Fruit fly (Drosophila melanogaster) whole organism, embryonic: Measurements from ENCODE around the gene Sbp2.

Source experiments
- Bgb ChIP-seq: fragments of 200-800 bp; sonication (Bioruptor generic); IDR thresholded peaks from 2 replicates; pipeline ENCODE4 v1.3.6; 2022; ENCODE audit warnings: missing biosample characterization, missing genetic modification characterization; ENCODE audit not compliant: partially characterized antibody
- CG10209 ChIP-seq: fragments of 200-800 bp; sonication (Bioruptor generic); optimal IDR thresholded peaks from 3 replicates; lab custom pipeline; 2017; ENCODE audit warnings: missing biosample characterization, mild to moderate bottlenecking, missing genetic modification characterization, missing genetic modification reagents
- CG10654 ChIP-seq: fragments of 200-800 bp; sonication (Bioruptor generic); optimal IDR thresholded peaks from 2 replicates; lab custom pipeline; 2016; ENCODE audit warnings: missing biosample characterization, missing genetic modification characterization
- CG12155 ChIP-seq: fragments of 200-800 bp; sonication (Bioruptor generic); optimal IDR thresholded peaks from 3 replicates; lab custom pipeline; 2016; ENCODE audit warnings: missing biosample characterization, missing genetic modification characterization
- CG12744 ChIP-seq: fragments of 200-800 bp; sonication (Bioruptor generic); optimal IDR thresholded peaks from 2 replicates; lab custom pipeline; 2016; ENCODE audit warnings: missing biosample characterization, missing genetic modification characterization
- CG12942 ChIP-seq: fragments of 200-800 bp; sonication (Bioruptor generic); optimal IDR thresholded peaks from 3 replicates; lab custom pipeline; 2016; ENCODE audit warnings: missing biosample characterization, missing genetic modification characterization
- CG14860 ChIP-seq: fragments of 200-800 bp; sonication (Bioruptor generic); IDR thresholded peaks from 3 replicates; pipeline ENCODE4 v1.3.6; 2022; ENCODE audit warnings: missing biosample characterization, missing genetic modification characterization; ENCODE audit not compliant: partially characterized antibody
- CG15011 ChIP-seq: fragments of 200-800 bp; sonication (Bioruptor generic); optimal IDR thresholded peaks from 3 replicates; lab custom pipeline; 2018; ENCODE audit warnings: missing biosample characterization, mild to moderate bottlenecking, missing genetic modification characterization
- CG15479 ChIP-seq: fragments of 200-800 bp; sonication (Bioruptor generic); optimal IDR thresholded peaks from 3 replicates; lab custom pipeline; 2019; ENCODE audit warnings: missing biosample characterization, mild to moderate bottlenecking, missing genetic modification characterization, moderate library complexity
- CG16813 ChIP-seq: fragments of 200-800 bp; sonication (Bioruptor generic); IDR thresholded peaks from 3 replicates; pipeline ENCODE4 v1.3.6; 2022; ENCODE audit warnings: missing biosample characterization, missing genetic modification characterization; ENCODE audit not compliant: partially characterized antibody
- CG17359 ChIP-seq: fragments of 200-800 bp; sonication (Bioruptor generic); optimal IDR thresholded peaks from 3 replicates; lab custom pipeline; 2018; ENCODE audit warnings: missing biosample characterization, mild to moderate bottlenecking, missing genetic modification characterization, moderate library complexity
- CG18011 ChIP-seq: fragments of 200-800 bp; sonication (Bioruptor generic); optimal IDR thresholded peaks from 2 replicates; lab custom pipeline; 2017; ENCODE audit warnings: missing biosample characterization, missing genetic modification characterization, mild to moderate bottlenecking, moderate library complexity, missing genotype
- CG18599 ChIP-seq: fragments of 200-800 bp; sonication (Bioruptor generic); optimal IDR thresholded peaks from 3 replicates; lab custom pipeline; 2017; ENCODE audit warnings: missing biosample characterization, missing genetic modification characterization, mild to moderate bottlenecking, moderate library complexity, missing genetic modification reagents
- CG2116 ChIP-seq: fragments of 200-800 bp; sonication (Bioruptor generic); optimal IDR thresholded peaks from 3 replicates; lab custom pipeline; 2018; ENCODE audit warnings: missing biosample characterization, mild to moderate bottlenecking, missing genetic modification characterization
- CG2202 ChIP-seq: fragments of 200-800 bp; sonication (Bioruptor generic); optimal IDR thresholded peaks from 2 replicates; lab custom pipeline; 2018; ENCODE audit warnings: missing biosample characterization, mild to moderate bottlenecking, missing genetic modification characterization
- CG42726 ChIP-seq: fragments of 200-800 bp; sonication (Bioruptor generic); IDR thresholded peaks from 2 replicates; pipeline ENCODE4 v1.3.6; 2022; ENCODE audit warnings: missing biosample characterization, missing genetic modification characterization; ENCODE audit not compliant: partially characterized antibody
- CG4404 ChIP-seq: fragments of 200-800 bp; sonication (Bioruptor generic); IDR thresholded peaks from 2 replicates; pipeline ENCODE4 v1.3.6; 2022; ENCODE audit warnings: missing biosample characterization, missing genetic modification characterization
- CG4707 ChIP-seq: fragments of 200-800 bp; sonication (Bioruptor generic); optimal IDR thresholded peaks from 2 replicates; lab custom pipeline; 2018; ENCODE audit warnings: missing biosample characterization, mild to moderate bottlenecking, missing genetic modification characterization, moderate library complexity
- CG5180 ChIP-seq: fragments of 200-800 bp; sonication (Bioruptor generic); optimal IDR thresholded peaks from 3 replicates; lab custom pipeline; 2017; ENCODE audit warnings: missing biosample characterization, missing genetic modification characterization, mild to moderate bottlenecking, moderate library complexity, missing genetic modification reagents
- CG7271 ChIP-seq: fragments of 200-800 bp; sonication (Bioruptor generic); optimal IDR thresholded peaks from 2 replicates; lab custom pipeline; 2018; ENCODE audit warnings: missing biosample characterization, mild to moderate bottlenecking, missing genetic modification characterization, moderate library complexity
- CG7786 ChIP-seq: fragments of 200-800 bp; sonication (Bioruptor generic); optimal IDR thresholded peaks from 2 replicates; lab custom pipeline; 2016; ENCODE audit warnings: missing biosample characterization, missing genetic modification characterization
- CG8089 ChIP-seq: fragments of 200-800 bp; sonication (Bioruptor generic); optimal IDR thresholded peaks from 3 replicates; lab custom pipeline; 2016; ENCODE audit warnings: missing biosample characterization, missing genetic modification characterization
- CG8944 ChIP-seq: fragments of 200-800 bp; sonication (Bioruptor generic); optimal IDR thresholded peaks from 3 replicates; lab custom pipeline; 2016; ENCODE audit warnings: missing biosample characterization, missing genetic modification characterization
- Dek ChIP-seq: fragments of 200-800 bp; sonication (Bioruptor generic); optimal IDR thresholded peaks from 3 replicates; lab custom pipeline; 2019; ENCODE audit warnings: missing biosample characterization, mild to moderate bottlenecking, missing genetic modification characterization, moderate library complexity
- Dip3 ChIP-seq: fragments of 200-800 bp; sonication (Bioruptor generic); optimal IDR thresholded peaks from 3 replicates; lab custom pipeline; 2016; ENCODE audit warnings: missing biosample characterization, missing genetic modification characterization
- ERR ChIP-seq: fragments of 200-800 bp; sonication (Bioruptor generic); optimal IDR thresholded peaks from 2 replicates; lab custom pipeline; 2016; ENCODE audit warnings: missing biosample characterization, missing genetic modification characterization
- Hr3 ChIP-seq: fragments of 200-800 bp; sonication (Bioruptor generic); optimal IDR thresholded peaks from 3 replicates; lab custom pipeline; 2016; ENCODE audit warnings: missing biosample characterization, missing genetic modification characterization
- MTF-1 ChIP-seq: fragments of 200-800 bp; sonication (Bioruptor generic); optimal IDR thresholded peaks from 2 replicates; lab custom pipeline; 2018; ENCODE audit warnings: missing biosample characterization, mild to moderate bottlenecking, missing genetic modification characterization, borderline replicate concordance
- Med ChIP-seq: fragments of 200-800 bp; sonication (Bioruptor generic); peaks from one replicate; lab custom pipeline; 2016; ENCODE audit warnings: missing biosample characterization, missing genetic modification characterization, mild to moderate bottlenecking, inconsistent platforms, moderate library complexity
- NC2β ChIP-seq: fragments of 200-800 bp; sonication (Bioruptor generic); optimal IDR thresholded peaks from 2 replicates; lab custom pipeline; 2016; ENCODE audit warnings: missing biosample characterization, missing genetic modification characterization
- Nf-YA ChIP-seq: fragments of 200-800 bp; sonication (Bioruptor generic); IDR thresholded peaks from 2 replicates; pipeline ENCODE4 v1.3.6; 2022; ENCODE audit warnings: missing biosample characterization, missing genetic modification characterization
- Ptx1 ChIP-seq: fragments of 200-800 bp; sonication (Bioruptor generic); IDR thresholded peaks from 2 replicates; pipeline ENCODE4 v1.3.6; 2022; ENCODE audit warnings: missing biosample characterization, missing genetic modification characterization
- Ssrp ChIP-seq: fragments of 200-800 bp; sonication (Bioruptor generic); optimal IDR thresholded peaks from 2 replicates; lab custom pipeline; 2018; ENCODE audit warnings: missing biosample characterization, mild to moderate bottlenecking, missing genetic modification characterization, moderate library complexity
- ac ChIP-seq: fragments of 200-800 bp; sonication (Bioruptor generic); optimal IDR thresholded peaks from 3 replicates; lab custom pipeline; 2017; ENCODE audit warnings: missing biosample characterization, mild to moderate bottlenecking, missing genetic modification characterization
- ase ChIP-seq: fragments of 200-800 bp; sonication (Bioruptor generic); IDR thresholded peaks from 3 replicates; pipeline ENCODE4 v1.3.6; 2022; ENCODE audit warnings: missing biosample characterization, missing genetic modification characterization
- crc ChIP-seq: fragments of 200-800 bp; sonication (Bioruptor generic); optimal IDR thresholded peaks from 2 replicates; lab custom pipeline; 2016; ENCODE audit warnings: missing biosample characterization, missing genetic modification characterization
- disco-r ChIP-seq: fragments of 200-800 bp; sonication (Bioruptor generic); optimal IDR thresholded peaks from 2 replicates; lab custom pipeline; 2016; ENCODE audit warnings: missing biosample characterization, missing genetic modification characterization
- jing ChIP-seq: fragments of 200-800 bp; sonication (Bioruptor generic); optimal IDR thresholded peaks from 2 replicates; lab custom pipeline; 2018; ENCODE audit warnings: missing biosample characterization, mild to moderate bottlenecking, missing genetic modification characterization
- kay ChIP-seq: fragments of 200-800 bp; sonication (Bioruptor generic); optimal IDR thresholded peaks from 2 replicates; lab custom pipeline; 2016; ENCODE audit warnings: missing biosample characterization, missing genetic modification characterization
- nau ChIP-seq: fragments of 200-800 bp; sonication (Bioruptor generic); optimal IDR thresholded peaks from 3 replicates; lab custom pipeline; 2017; ENCODE audit warnings: missing biosample characterization, mild to moderate bottlenecking, missing genetic modification characterization, missing genetic modification reagents
- p53 ChIP-seq: fragments of 200-800 bp; sonication (Bioruptor generic); optimal IDR thresholded peaks from 2 replicates; lab custom pipeline; 2016; ENCODE audit warnings: missing biosample characterization, missing genetic modification characterization
- prd ChIP-seq, 3 experiments: fragments of >200 bp in 2 of 3; fragments of 200-800 bp in 1 of 3; sonication (Bioruptor generic) in 1 of 3; optimal IDR thresholded peaks in 2 of 3; IDR thresholded peaks in 1 of 3; 2 replicates in 2 of 3; 3 replicates in 1 of 3; pipeline versions ENCODE4 v1.3.6 to Lab custom; 2017 to 2022; ENCODE audit warnings: missing biosample characterization in 1 of 3, missing genetic modification characterization in 1 of 3
- sd ChIP-seq: fragments of 200-800 bp; sonication (Bioruptor generic); optimal IDR thresholded peaks from 3 replicates; lab custom pipeline; 2018; ENCODE audit warnings: missing biosample characterization, mild to moderate bottlenecking, missing genetic modification characterization, moderate library complexity
- sisA ChIP-seq: fragments of 200-800 bp; sonication (Bioruptor generic); IDR thresholded peaks from 2 replicates; pipeline ENCODE4 v1.3.6; 2022; ENCODE audit warnings: missing biosample characterization, missing genetic modification characterization
- slbo ChIP-seq: fragments of 200-800 bp; sonication (Bioruptor generic); IDR thresholded peaks from 2 replicates; pipeline ENCODE4 v1.3.6; 2022; ENCODE audit warnings: missing biosample characterization, missing genetic modification characterization
- sna ChIP-seq: fragments of 200-800 bp; sonication (Bioruptor generic); IDR thresholded peaks from 2 replicates; pipeline ENCODE4 v1.3.6; 2022; ENCODE audit warnings: missing biosample characterization, missing genetic modification characterization; ENCODE audit not compliant: partially characterized antibody
- so ChIP-seq: fragments of 200-800 bp; sonication (Bioruptor generic); IDR thresholded peaks from 3 replicates; pipeline ENCODE4 v1.3.6; 2022; ENCODE audit warnings: missing biosample characterization, missing genetic modification characterization
- stwl ChIP-seq: fragments of 200-800 bp; sonication (Bioruptor generic); optimal IDR thresholded peaks from 3 replicates; lab custom pipeline; 2018; ENCODE audit warnings: missing biosample characterization, mild to moderate bottlenecking, missing genetic modification characterization, moderate library complexity

The Sbp2 gene

dm6 chr3L:8315141-8315816 lies 11.3 kb downstream of the Sbp2 start, which contains the start of gene Cpsf6 (continued):
- TF ChIP-seq Med (peak; percentile 50), kay (GFP tag; lab: Kevin White, UChicago) (peak; percentile 27), CG12942 (GFP tag; lab: Kevin White, UChicago) (peak; percentile 57), CG7271 (tag; lab: Kevin White, UChicago) (peak; percentile 42), Hr3 (GFP tag; lab: Kevin White, UChicago) (peak; percentile 49), CG5180 (no peak), nau (GFP tag; lab: Kevin White, UChicago) (no peak), prd (optimal IDR thresholded peaks at IDR 0.05; lab: Kevin White, UChicago) (no peak), prd (GFP tag; IDR thresholded peaks at IDR 0.05; lab: Robert Waterston, UW) (peak; percentile 74), sisA (GFP tag; lab: Robert Waterston, UW) (peak; percentile 23; the same call in 1 of the 2 replicates), slbo (GFP tag; lab: Robert Waterston, UW) (peak; percentile 80), CG14860 (no peak), CG18599 (GFP tag; lab: Kevin White, UChicago) (peak; percentile 38), CG18011 (peak; percentile 24), ERR (GFP tag; lab: Kevin White, UChicago) (no peak), MTF-1 (GFP tag; lab: Kevin White, UChicago) (no peak), CG16813 (GFP tag; lab: Robert Waterston, UW) (0 out of 3 replicates have a peak, but pooled peaks have one; percentile 38), sd (tag; lab: Kevin White, UChicago) (no peak), CG7786 (GFP tag; lab: Kevin White, UChicago) (no peak), ase (GFP tag; lab: Robert Waterston, UW) (peak; percentile 63; the same call in 2 of the 3 replicates), jing (GFP tag; lab: Kevin White, UChicago) (no peak), CG10654 (GFP tag; lab: Kevin White, UChicago) (peak; percentile 36), CG2116 (GFP tag; lab: Kevin White, UChicago) (peak; percentile 82), CG4404 (0 out of 2 replicates have a peak, but pooled peaks have one; percentile 15), CG42726 (GFP tag; lab: Robert Waterston, UW) (0 out of 2 replicates have a peak, but pooled peaks have one; percentile 18), CG12744 (GFP tag; lab: Kevin White, UChicago) (no peak), crc (GFP tag; lab: Kevin White, UChicago) (no peak), Bgb (GFP tag; lab: Robert Waterston, UW) (peak; percentile 31; the same call in 1 of the 2 replicates), CG10209 (GFP tag; lab: Kevin White, UChicago) (peak; percentile 63), CG2202 (tag; lab: Kevin White, UChicago) (peak; percentile 11), Nf-YA (GFP tag; lab: Robert Waterston, UW) (peak; percentile 32; the same call in 1 of the 2 replicates), so (GFP tag; lab: Robert Waterston, UW) (no peak), CG4707 (GFP tag; lab: Kevin White, UChicago) (no peak), CG8089 (peak; percentile 25), Dip3 (GFP tag; lab: Kevin White, UChicago) (peak; percentile 2), CG15479 (GFP tag; lab: Kevin White, UChicago) (peak; percentile 13), NC2β (no peak), CG15011 (peak; percentile 8), stwl (tag; lab: Kevin White, UChicago) (peak; percentile 60), p53 (GFP tag; lab: Kevin White, UChicago) (no peak), CG12155 (GFP tag; lab: Kevin White, UChicago) (peak; percentile 44), Ssrp (tag; lab: Kevin White, UChicago) (peak; percentile 56), CG17359 (peak; percentile 52), sna (GFP tag; lab: Robert Waterston, UW) (no peak), Dek (tag; lab: Kevin White, UChicago) (peak; percentile 65), Ptx1 (peak; percentile 54), ac (GFP tag; lab: Kevin White, UChicago) (no peak), CG8944 (GFP tag; lab: Kevin White, UChicago) (peak; percentile 6), disco-r (no peak)
